Fruit fly (Drosophila melanogaster): ENCODE results near the gene CG33169.

CG33169 gene

DNA sequence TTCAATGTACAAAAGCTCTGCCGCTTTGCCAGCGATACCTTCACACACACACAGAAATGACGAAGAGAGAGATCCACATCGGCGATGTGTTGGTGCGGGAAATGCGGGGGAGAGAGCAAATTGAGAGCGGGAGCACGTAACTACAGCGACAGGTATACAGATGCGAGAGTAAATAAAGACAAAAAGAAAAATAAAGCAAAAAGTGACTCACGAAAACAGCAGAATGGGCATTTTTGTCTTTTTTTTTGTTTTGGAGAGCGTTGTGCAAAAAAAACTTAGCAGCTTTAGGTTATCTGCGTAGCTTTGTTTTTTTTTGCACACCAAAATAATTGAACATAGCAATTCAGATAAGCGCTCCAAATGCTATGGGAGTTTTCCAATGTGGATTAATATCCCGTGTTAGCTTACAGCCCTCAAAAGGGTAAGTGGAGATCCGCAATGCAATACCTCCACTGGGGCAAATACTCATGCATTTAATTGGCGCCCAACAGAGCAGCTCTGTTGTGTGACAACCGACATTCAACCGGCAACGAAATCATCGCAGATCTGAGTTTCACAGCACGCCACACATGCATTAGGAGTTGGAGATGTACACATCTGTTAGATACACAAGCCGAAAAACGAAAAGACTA, 41.0 kb upstream of the CG33169 start (continued):
- no peak for TF ChIP-seq CG14050 (GFP tag; IDR thresholded peaks at IDR 0.05)
- TF ChIP-seq nau (GFP tag; optimal IDR thresholded peaks at IDR 0.05) = no peak
- TF ChIP-seq hth (optimal IDR thresholded peaks at IDR 0.05) = no peak
- TF ChIP-seq CG7987 (GFP tag; optimal IDR thresholded peaks at IDR 0.05) = peak; percentile 1
- no peak for TF ChIP-seq CG1792 (GFP tag; optimal IDR thresholded peaks at IDR 0.05)
- TF ChIP-seq chm (GFP tag; IDR thresholded peaks at IDR 0.05) = no peak
- peak; percentile 51 for TF ChIP-seq abd-A (tag; optimal IDR thresholded peaks at IDR 0.05)
- no peak for TF ChIP-seq eyg (GFP tag; optimal IDR thresholded peaks at IDR 0.05)
- TF ChIP-seq Camta (GFP tag; optimal IDR thresholded peaks at IDR 0.05) = no peak
- TF ChIP-seq fru (optimal IDR thresholded peaks at IDR 0.05) = no peak
- no peak for TF ChIP-seq Neu2 (GFP tag; optimal IDR thresholded peaks at IDR 0.05; ENCODE audit: borderline replicate concordance)
- no peak for TF ChIP-seq CG4617 (GFP tag; optimal IDR thresholded peaks at IDR 0.05; ENCODE audit: borderline replicate concordance)
- no peak for TF ChIP-seq HmgZ (tag; optimal IDR thresholded peaks at IDR 0.05)
- no peak for TF ChIP-seq trh (GFP tag; optimal IDR thresholded peaks at IDR 0.05)
- TF ChIP-seq ken (GFP tag; IDR thresholded peaks at IDR 0.05) = no peak
- no peak for TF ChIP-seq fd64A (GFP tag; optimal IDR thresholded peaks at IDR 0.05)
- TF ChIP-seq CG6791 (GFP tag; IDR thresholded peaks at IDR 0.05; ENCODE audit: partially characterized antibody) = no peak
- TF ChIP-seq CG10543 (GFP tag; optimal IDR thresholded peaks at IDR 0.05) = peak; percentile 27
- peak in 1 of 2 experiments; percentile 91 for TF ChIP-seq bsh (GFP tag; optimal IDR thresholded peaks at IDR 0.05)
- peak; percentile 71 for TF ChIP-seq CG7357 (GFP tag; IDR thresholded peaks at IDR 0.05)
- TF ChIP-seq slbo (GFP tag; IDR thresholded peaks at IDR 0.05) = no peak
- TF ChIP-seq Dp (GFP tag; optimal IDR thresholded peaks at IDR 0.05) = no peak
- no peak for TF ChIP-seq pho (GFP tag; optimal IDR thresholded peaks at IDR 0.05)
- TF ChIP-seq BEAF-32 (GFP tag; optimal IDR thresholded peaks at IDR 0.05) = no peak
- TF ChIP-seq rib (GFP tag; IDR thresholded peaks at IDR 0.05) = peak; percentile 86
- TF ChIP-seq CG11696 (GFP tag; IDR thresholded peaks at IDR 0.05) = no peak
- no peak for TF ChIP-seq gsb-n (tag; optimal IDR thresholded peaks at IDR 0.05)
- TF ChIP-seq Ravus (GFP tag; IDR thresholded peaks at IDR 0.05) = no peak
- TF ChIP-seq Sry-δ (GFP tag; optimal IDR thresholded peaks at IDR 0.05) = no peak
- no peak for TF ChIP-seq zfh2 (GFP tag; optimal IDR thresholded peaks at IDR 0.05)
- no peak for TF ChIP-seq ase (GFP tag; IDR thresholded peaks at IDR 0.05)
- TF ChIP-seq Sox102F (GFP tag; optimal IDR thresholded peaks at IDR 0.05) = no peak
- no peak; the same call in 1 of the 2 replicates for TF ChIP-seq bbx (GFP tag; IDR thresholded peaks at IDR 0.05; ENCODE audit: partially characterized antibody)
- no peak for TF ChIP-seq CG2120 (GFP tag; optimal IDR thresholded peaks at IDR 0.05)
- no peak; the same call in 2 of the 3 replicates for TF ChIP-seq CG34224 (GFP tag; IDR thresholded peaks at IDR 0.05; ENCODE audit: partially characterized antibody)
- no peak for TF ChIP-seq CG8290 (GFP tag; optimal IDR thresholded peaks at IDR 0.05)
- peak in 1 of 2 experiments; percentile 51 for TF ChIP-seq CG8290 (tag; optimal IDR thresholded peaks at IDR 0.05)
- no peak for TF ChIP-seq CG10209 (GFP tag; optimal IDR thresholded peaks at IDR 0.05)
- TF ChIP-seq CG18476 (GFP tag; optimal IDR thresholded peaks at IDR 0.05) = no peak
- TF ChIP-seq H2.0 (GFP tag; IDR thresholded peaks at IDR 0.05) = no peak
- no peak for TF ChIP-seq HLH54F (GFP tag; optimal IDR thresholded peaks at IDR 0.05)
- TF ChIP-seq bcd (GFP tag; optimal IDR thresholded peaks at IDR 0.05) = no peak
- TF ChIP-seq ara (GFP tag; IDR thresholded peaks at IDR 0.05) = no peak
- TF ChIP-seq CG18011 (GFP tag; optimal IDR thresholded peaks at IDR 0.05) = no peak
- TF ChIP-seq CG10321 (GFP tag; IDR thresholded peaks at IDR 0.05) = no peak
- TF ChIP-seq fd102C (GFP tag; optimal IDR thresholded peaks at IDR 0.05) = no peak
- no peak for TF ChIP-seq TFAM (GFP tag; optimal IDR thresholded peaks at IDR 0.05)
- no peak for TF ChIP-seq Doc3 (GFP tag; IDR thresholded peaks at IDR 0.05; ENCODE audit: partially characterized antibody)
- no peak for TF ChIP-seq prd (optimal IDR thresholded peaks at IDR 0.05)
- no peak for TF ChIP-seq prd (GFP tag; IDR thresholded peaks at IDR 0.05)
- TF ChIP-seq CG13775 (GFP tag; optimal IDR thresholded peaks at IDR 0.05) = no peak
